Worm (Caenorhabditis elegans) whole organism, L3 larva: ENCODE data around the gene F23B12.1.

Source experiments
- ama-1 ChIP-seq: fragments of 150-350 bp; optimal IDR thresholded peaks from 2 replicates; lab custom pipeline; 2018
- daf-12 ChIP-seq: fragments of 150-350 bp; optimal IDR thresholded peaks from 2 replicates; lab custom pipeline; 2014; ENCODE audit warnings: missing biosample characterization, missing genetic modification reagents, missing genetic modification characterization
- lin-39 ChIP-seq: fragments of 150-350 bp; optimal IDR thresholded peaks from 2 replicates; lab custom pipeline; 2018; ENCODE audit warnings: missing biosample characterization, missing genetic modification reagents, missing genetic modification characterization
- nhr-11 ChIP-seq: fragments of 150-350 bp; optimal IDR thresholded peaks from 2 replicates; lab custom pipeline; 2014; ENCODE audit warnings: missing biosample characterization, missing genetic modification characterization
- nhr-237 ChIP-seq: fragments of 150-350 bp; optimal IDR thresholded peaks from 2 replicates; lab custom pipeline; 2014; ENCODE audit warnings: missing biosample characterization, missing genetic modification characterization
- skn-1 ChIP-seq: fragments of 150-350 bp; optimal IDR thresholded peaks from 2 replicates; lab custom pipeline; 2014; ENCODE audit warnings: missing biosample characterization, missing genetic modification characterization
- ztf-11 ChIP-seq: fragments of 150-350 bp; optimal IDR thresholded peaks from 2 replicates; lab custom pipeline; 2014; ENCODE audit warnings: missing biosample characterization, missing genetic modification characterization

DNA sequence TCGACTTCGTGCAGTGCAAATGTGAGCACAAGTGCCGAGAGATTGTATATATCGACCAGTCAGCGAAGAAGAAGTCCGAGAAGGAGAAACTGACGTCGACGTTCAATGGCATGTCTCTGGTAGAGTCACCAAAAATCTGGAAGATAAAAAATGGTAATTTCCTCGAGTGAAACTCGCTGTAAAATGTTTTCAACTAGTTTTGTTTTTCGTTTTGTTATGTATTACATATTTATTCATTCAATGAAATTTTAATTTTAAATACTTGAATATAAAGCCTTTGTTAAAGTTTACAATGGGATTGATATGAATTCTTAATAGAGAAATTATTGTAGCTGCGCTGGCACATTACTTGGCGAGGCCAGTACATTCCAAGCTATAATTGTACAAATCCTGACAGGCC, 9.1 kb upstream of the F23B12.1 start:
- TF ChIP-seq ztf-11 (no peak), nhr-237 (tag; lab: Kevin White, UChicago) (no peak), nhr-11 (tag; lab: Kevin White, UChicago) (no peak), skn-1 (tag; lab: Kevin White, UChicago) (no peak), daf-12 (tag; lab: Kevin White, UChicago) (no peak), ama-1 (lab: Kevin White, UChicago) (no peak), lin-39 (tag; lab: Kevin White, UChicago) (no peak)
